Worm (Caenorhabditis elegans): Measurements from ENCODE around the gene rpb-12.

DNA sequence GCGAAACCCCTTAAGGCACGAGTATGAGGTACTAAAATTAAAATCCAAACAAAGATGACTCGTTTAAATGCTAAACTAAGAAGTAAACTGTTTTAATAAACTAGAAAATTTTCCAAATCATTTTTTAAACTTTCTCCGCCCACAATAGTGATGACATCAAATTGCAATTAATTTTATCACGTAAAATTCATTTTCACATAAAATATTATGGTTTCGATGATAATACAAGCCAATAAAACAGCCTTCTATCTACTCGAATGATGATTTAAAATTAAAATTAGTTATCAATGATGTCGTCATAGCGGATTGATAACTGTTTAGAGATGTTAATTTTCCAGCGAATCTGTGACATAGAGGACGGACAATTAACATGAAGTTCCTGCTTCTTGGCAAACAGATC lies 19.0 kb upstream of the rpb-12 start, which contains the start of gene C07C7.3:
- no peak for TF ChIP-seq lin-13 (tag; optimal IDR thresholded peaks at IDR 0.05)
- no peak for TF ChIP-seq lin-32 (GFP tag; optimal IDR thresholded peaks at IDR 0.05)
- TF ChIP-seq bed-3 (GFP tag; optimal IDR thresholded peaks at IDR 0.05), result no peak
- no peak for TF ChIP-seq unc-62 (GFP tag; optimal IDR thresholded peaks at IDR 0.05)
- no peak for TF ChIP-seq snpc-4 (tag; optimal IDR thresholded peaks at IDR 0.05)
- no peak for TF ChIP-seq pha-4 (tag; optimal IDR thresholded peaks at IDR 0.05)
- TF ChIP-seq ztf-11 (tag; optimal IDR thresholded peaks at IDR 0.05), result no peak
- no peak for TF ChIP-seq blmp-1 (tag; optimal IDR thresholded peaks at IDR 0.05)
- TF ChIP-seq nhr-237 (tag; optimal IDR thresholded peaks at IDR 0.05), result no peak

All from whole organism, mixed stage, embryonic.